Worm (Caenorhabditis elegans) whole organism, young adult: ENCODE measurements around the gene EEED8.3.

ENCODE experiments used
- B0035.1 ChIP-seq: sonication (generic microtip); optimal IDR thresholded peaks from 2 replicates; lab custom pipeline; 2016; ENCODE audit warnings: missing genetic modification characterization, mild to moderate bottlenecking, missing compliant biosample characterization, missing genotype, missing genetic modification reagents
- F52B5.7 ChIP-seq: sonication (generic microtip); optimal IDR thresholded peaks from 2 replicates; lab custom pipeline; 2016; ENCODE audit warnings: mild to moderate bottlenecking, missing genetic modification characterization, missing compliant biosample characterization
- F55B11.4 ChIP-seq: sonication (generic microtip); optimal IDR thresholded peaks from 2 replicates; lab custom pipeline; 2016; ENCODE audit warnings: missing compliant biosample characterization, missing genetic modification characterization, borderline replicate concordance; ENCODE audit not compliant: insufficient read depth
- F57A8.1 ChIP-seq: fragments of 200-800 bp; sonication (Bioruptor generic); optimal IDR thresholded peaks from 2 replicates; lab custom pipeline; 2018; ENCODE audit warnings: mild to moderate bottlenecking, missing genetic modification characterization, moderate library complexity, missing compliant biosample characterization
- T07F8.4 ChIP-seq: sonication (generic microtip); optimal IDR thresholded peaks from 2 replicates; lab custom pipeline; 2016; ENCODE audit warnings: mild to moderate bottlenecking, missing genetic modification characterization, moderate library complexity, missing compliant biosample characterization
- Y53F4B.3 ChIP-seq: fragments of 200-800 bp; sonication (Bioruptor generic); IDR thresholded peaks from 2 replicates; pipeline ENCODE4 v1.3.6; 2022; ENCODE audit warnings: missing genetic modification reagents, missing genetic modification characterization, missing compliant biosample characterization
- aptf-2 ChIP-seq: fragments of 200-800 bp; sonication (Bioruptor generic); conservative IDR thresholded peaks from 2 replicates; pipeline ENCODE4 v1.3.6; 2022; ENCODE audit warnings: missing genetic modification reagents, missing genetic modification characterization, missing compliant biosample characterization
- aptf-3 ChIP-seq: fragments of 200-800 bp; sonication (Bioruptor generic); IDR thresholded peaks from 2 replicates; pipeline ENCODE4 v1.3.6; 2022; ENCODE audit warnings: missing genetic modification characterization, missing compliant biosample characterization
- atf-7 ChIP-seq: sonication (generic microtip); optimal IDR thresholded peaks from 2 replicates; lab custom pipeline; 2017; ENCODE audit warnings: mild to moderate bottlenecking, missing genetic modification characterization, missing compliant biosample characterization
- athp-1 ChIP-seq: sonication (generic microtip); optimal IDR thresholded peaks from 2 replicates; lab custom pipeline; 2017; ENCODE audit warnings: mild to moderate bottlenecking, missing genetic modification characterization, missing compliant biosample characterization
- bed-1 ChIP-seq: fragments of 200-800 bp; sonication (Bioruptor generic); IDR thresholded peaks from 2 replicates; pipeline ENCODE4 v1.3.6; 2022; ENCODE audit warnings: missing genetic modification reagents, missing genetic modification characterization, missing compliant biosample characterization
- bed-2 ChIP-seq: fragments of 200-800 bp; sonication (Bioruptor generic); IDR thresholded peaks from 2 replicates; pipeline ENCODE4 v1.3.6; 2022; ENCODE audit warnings: missing genetic modification reagents, missing genetic modification characterization, missing compliant biosample characterization
- ccch-3 ChIP-seq: fragments of 200-800 bp; sonication (Bioruptor generic); optimal IDR thresholded peaks from 2 replicates; lab custom pipeline; 2018; ENCODE audit warnings: mild to moderate bottlenecking, missing genetic modification characterization, missing compliant biosample characterization
- cebp-1 ChIP-seq, 2 experiments: fragments of 200-800 bp in 1 of 2; sonication (Bioruptor generic) in 1 of 2; sonication (generic microtip) in 1 of 2; IDR thresholded peaks in 1 of 2; optimal IDR thresholded peaks in 1 of 2; 2 replicates each; pipeline versions ENCODE4 v1.3.6 to Lab custom; 2017 to 2022; ENCODE audit warnings: missing compliant biosample characterization in 2 of 2, missing genetic modification characterization in 2 of 2, mild to moderate bottlenecking in 1 of 2, missing genetic modification reagents in 1 of 2, moderate library complexity in 1 of 2
- ceh-58 ChIP-seq: fragments of 200-800 bp; sonication (Bioruptor generic); IDR thresholded peaks from 2 replicates; pipeline ENCODE4 v1.3.6; 2022; ENCODE audit warnings: missing genetic modification characterization, missing compliant biosample characterization
- ets-4 ChIP-seq: fragments of 200-800 bp; sonication (Bioruptor generic); optimal IDR thresholded peaks from 2 replicates; lab custom pipeline; 2018; ENCODE audit warnings: mild to moderate bottlenecking, missing genetic modification characterization, missing compliant biosample characterization
- him-1 ChIP-seq: sonication (generic microtip); optimal IDR thresholded peaks from 2 replicates; lab custom pipeline; 2016; ENCODE audit warnings: missing genotype, missing genetic modification reagents, missing genetic modification characterization, missing compliant biosample characterization
- hrde-1 ChIP-seq: sonication (generic microtip); optimal IDR thresholded peaks from 2 replicates; lab custom pipeline; 2016; ENCODE audit warnings: missing genetic modification characterization, mild to moderate bottlenecking, missing compliant biosample characterization, moderate library complexity, missing genotype, missing genetic modification reagents, borderline replicate concordance
- madf-6 ChIP-seq: fragments of 200-800 bp; sonication (Bioruptor generic); IDR thresholded peaks from 2 replicates; pipeline ENCODE4 v1.3.6; 2022; ENCODE audit warnings: missing genetic modification reagents, missing genetic modification characterization, missing compliant biosample characterization
- madf-8 ChIP-seq: fragments of 200-800 bp; sonication (Bioruptor generic); conservative IDR thresholded peaks from 2 replicates; pipeline ENCODE4 v1.3.6; 2022; ENCODE audit warnings: missing genetic modification reagents, missing genetic modification characterization, missing compliant biosample characterization
- nfya-1 ChIP-seq: sonication (generic microtip); optimal IDR thresholded peaks from 2 replicates; lab custom pipeline; 2017; ENCODE audit warnings: antibody characterized with exemption, missing compliant biosample characterization, missing genetic modification characterization, borderline replicate concordance; ENCODE audit not compliant: insufficient read depth
- pbrm-1 ChIP-seq: fragments of 200-800 bp; sonication (Bioruptor generic); IDR thresholded peaks from 2 replicates; pipeline ENCODE4 v1.3.6; 2022; ENCODE audit warnings: missing genetic modification reagents, missing genetic modification characterization, missing compliant biosample characterization
- rec-8 ChIP-seq, 2 experiments: sonication (generic microtip); optimal IDR thresholded peaks; 2 replicates each; lab custom pipeline; 2016; ENCODE audit warnings: mild to moderate bottlenecking in 2 of 2, missing genetic modification characterization in 2 of 2, missing genetic modification reagents in 2 of 2, missing genotype in 2 of 2, missing biosample characterization in 1 of 2, missing compliant biosample characterization in 1 of 2, moderate library complexity in 1 of 2
- sdz-38 ChIP-seq: sonication (generic microtip); optimal IDR thresholded peaks from 2 replicates; lab custom pipeline; 2016; ENCODE audit warnings: missing genotype, missing genetic modification characterization, missing compliant biosample characterization
- snpc-1.1 ChIP-seq: sonication (generic microtip); optimal IDR thresholded peaks from 2 replicates; lab custom pipeline; 2017; ENCODE audit warnings: missing genetic modification characterization, mild to moderate bottlenecking, missing compliant biosample characterization, antibody characterized with exemption, moderate library complexity, missing genotype, missing genetic modification reagents; ENCODE audit not compliant: insufficient read depth
- snpc-1.3 ChIP-seq: sonication (generic microtip); optimal IDR thresholded peaks from 2 replicates; lab custom pipeline; 2017; ENCODE audit warnings: missing genetic modification characterization, mild to moderate bottlenecking, missing compliant biosample characterization, antibody characterized with exemption, moderate library complexity, missing genotype, missing genetic modification reagents; ENCODE audit not compliant: insufficient read depth
- somi-1 ChIP-seq: fragments of 200-800 bp; sonication (Bioruptor generic); optimal IDR thresholded peaks from 2 replicates; lab custom pipeline; 2018; ENCODE audit warnings: mild to moderate bottlenecking, missing genetic modification characterization, missing compliant biosample characterization
- sptf-2 ChIP-seq: fragments of 200-800 bp; sonication (Bioruptor generic); optimal IDR thresholded peaks from 2 replicates; lab custom pipeline; 2018; ENCODE audit warnings: mild to moderate bottlenecking, missing genetic modification characterization, missing compliant biosample characterization
- tbx-9 ChIP-seq: sonication (generic microtip); optimal IDR thresholded peaks from 2 replicates; lab custom pipeline; 2016; ENCODE audit warnings: borderline replicate concordance, missing genetic modification characterization, inconsistent platforms, missing compliant biosample characterization
- unc-130 ChIP-seq: sonication (generic microtip); optimal IDR thresholded peaks from 2 replicates; lab custom pipeline; 2016; ENCODE audit warnings: missing genetic modification reagents, missing genetic modification characterization, missing compliant biosample characterization
- unc-62 ChIP-seq: fragments of 150-350 bp; optimal IDR thresholded peaks from 2 replicates; lab custom pipeline; 2014; ENCODE audit warnings: missing biosample characterization, missing genetic modification reagents, missing genetic modification characterization
- xnd-1 ChIP-seq: sonication (generic microtip); optimal IDR thresholded peaks from 2 replicates; lab custom pipeline; 2016; ENCODE audit warnings: missing genotype, missing genetic modification reagents, missing genetic modification characterization, missing compliant biosample characterization
- ztf-26 ChIP-seq: sonication (generic microtip); optimal IDR thresholded peaks from 2 replicates; lab custom pipeline; 2017; ENCODE audit warnings: missing genetic modification characterization, missing compliant biosample characterization
- ztf-3 ChIP-seq: fragments of 200-800 bp; sonication (Bioruptor generic); optimal IDR thresholded peaks from 2 replicates; lab custom pipeline; 2018; ENCODE audit warnings: mild to moderate bottlenecking, missing genetic modification characterization, missing compliant biosample characterization
- ztf-6 ChIP-seq: fragments of 200-800 bp; sonication (Bioruptor generic); IDR thresholded peaks from 2 replicates; pipeline ENCODE4 v1.3.6; 2022; ENCODE audit warnings: missing genetic modification reagents, missing genetic modification characterization, missing compliant biosample characterization

The EEED8.3 gene

DNA sequence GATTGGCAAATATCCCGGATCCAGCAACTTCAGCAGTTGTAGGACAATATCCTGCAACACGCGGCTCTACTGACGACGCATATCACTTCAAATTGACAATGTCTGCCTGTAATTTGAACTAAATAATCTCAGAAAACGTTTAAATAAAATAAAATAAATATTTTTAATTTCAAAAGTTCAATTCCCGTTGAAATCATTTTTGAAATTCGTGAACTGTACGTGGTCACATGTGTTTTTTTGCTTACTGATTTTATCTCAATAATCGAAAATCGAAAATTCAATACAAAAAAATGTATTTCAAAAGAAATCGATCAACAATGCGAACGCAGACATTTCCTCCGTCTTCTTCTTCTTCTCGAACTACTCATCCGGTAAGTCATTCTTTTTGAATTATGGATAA is 23.5 kb downstream of the EEED8.3 start, which contains the start of gene F07F6.1:
Gene F07F6.1 (plus strand): TSS at position 301 of the 400 bp plus-strand sequence.
- TF ChIP-seq ztf-26 (tag; lab: Kevin White, UChicago): no peak
- no peak for TF ChIP-seq atf-7
- TF ChIP-seq aptf-3 (GFP tag; lab: Robert Waterston, UW): no peak
- no peak for TF ChIP-seq ccch-3 (GFP tag; lab: Kevin White, UChicago)
- TF ChIP-seq madf-8 (GFP tag; lab: Robert Waterston, UW): no peak
- TF ChIP-seq F57A8.1 (GFP tag; lab: Kevin White, UChicago): no peak

ce11 chrII:5446506-5446905 is 32.4 kb downstream of the EEED8.3 start, which contains the start of gene nmr-1:
Gene nmr-1 (minus strand): TSS chrII:5446606.
- TF ChIP-seq snpc-1.1 (tag; lab: Kevin White, UChicago) (no peak), B0035.1 (tag; lab: Kevin White, UChicago) (no peak), nfya-1 (tag; lab: Kevin White, UChicago) (no peak), unc-62 (GFP tag; lab: Kevin White, UChicago) (no peak), ceh-58 (no peak), bed-2 (GFP tag; lab: Robert Waterston, UW) (no peak), madf-6 (GFP tag; lab: Robert Waterston, UW) (no peak), unc-130 (GFP tag; lab: Kevin White, UChicago) (no peak)

ce11 chrII:5447381-5447780 is 33.3 kb downstream of the EEED8.3 start, which contains the start of gene cex-1:
Gene cex-1 (plus strand): TSS chrII:5447681.
- TF ChIP-seq sptf-2 (GFP tag; lab: Kevin White, UChicago): no peak
- no peak for TF ChIP-seq hrde-1
- TF ChIP-seq tbx-9 (tag; lab: Kevin White, UChicago): no peak
- TF ChIP-seq athp-1 (tag; lab: Kevin White, UChicago): no peak
- no peak for TF ChIP-seq snpc-1.1 (tag; lab: Kevin White, UChicago)
- TF ChIP-seq F52B5.7 (tag; lab: Kevin White, UChicago): no peak
- no peak for TF ChIP-seq F55B11.4
- TF ChIP-seq sdz-38 (tag; lab: Kevin White, UChicago): no peak
- no peak for TF ChIP-seq aptf-2
- TF ChIP-seq rec-8 (tag; optimal IDR thresholded peaks at IDR 0.05; lab: Kevin White, UChicago): no peak
- no peak for TF ChIP-seq ets-4 (GFP tag; lab: Kevin White, UChicago)
- no peak for TF ChIP-seq T07F8.4 (tag; lab: Kevin White, UChicago)
- TF ChIP-seq cebp-1 (GFP tag; IDR thresholded peaks at IDR 0.05; lab: Robert Waterston, UW): no peak
- TF ChIP-seq cebp-1 (tag; optimal IDR thresholded peaks at IDR 0.05; lab: Kevin White, UChicago): no peak
- TF ChIP-seq snpc-1.3 (tag; lab: Kevin White, UChicago): no peak
- TF ChIP-seq ztf-3: no peak
- no peak for TF ChIP-seq pbrm-1
- TF ChIP-seq xnd-1: no peak
- TF ChIP-seq, all 124 proteins: peak for 0

- TF ChIP-seq F55B11.4 (no peak), madf-6 (GFP tag; lab: Robert Waterston, UW) (no peak), somi-1 (GFP tag; lab: Kevin White, UChicago) (no peak), Y53F4B.3 (GFP tag; lab: Robert Waterston, UW) (no peak), bed-1 (GFP tag; lab: Robert Waterston, UW) (no peak), him-1 (tag; lab: Kevin White, UChicago) (no peak), ztf-6 (GFP tag; lab: Robert Waterston, UW) (no peak)
These were observed 35.1 kb downstream of the EEED8.3 start for ce11 chrII:5449219-5449618.
